Worm (Caenorhabditis elegans) whole organism, mixed stage, embryonic: ENCODE data around the gene kin-19.

ENCODE experiments used
- ceh-43 ChIP-seq: fragments of 200-800 bp; sonication (Bioruptor generic); optimal IDR thresholded peaks from 2 replicates; lab custom pipeline; 2018; ENCODE audit warnings: mild to moderate bottlenecking, missing genetic modification characterization, moderate library complexity, missing compliant biosample characterization
- elt-1 ChIP-seq: sonication (generic microtip); optimal IDR thresholded peaks from 2 replicates; lab custom pipeline; 2017; ENCODE audit warnings: missing genetic modification characterization, mild to moderate bottlenecking, missing compliant biosample characterization, antibody characterized with exemption, moderate library complexity, borderline replicate concordance; ENCODE audit not compliant: insufficient read depth
- lin-13 ChIP-seq: fragments of 150-350 bp; optimal IDR thresholded peaks from 2 replicates; lab custom pipeline; 2014; ENCODE audit warnings: missing biosample characterization, missing genetic modification characterization
- nhr-2 ChIP-seq: fragments of 150-350 bp; optimal IDR thresholded peaks from 2 replicates; lab custom pipeline; 2014; ENCODE audit warnings: missing biosample characterization, missing genetic modification characterization
- nhr-28 ChIP-seq: fragments of 150-350 bp; optimal IDR thresholded peaks from 2 replicates; lab custom pipeline; 2014; ENCODE audit warnings: missing biosample characterization, missing genetic modification characterization
- pha-4 ChIP-seq: fragments of 150-350 bp; optimal IDR thresholded peaks from 2 replicates; lab custom pipeline; 2018; ENCODE audit warnings: missing biosample characterization, missing genetic modification reagents, missing genetic modification characterization
- snpc-4 ChIP-seq: fragments of 150-350 bp; optimal IDR thresholded peaks from 2 replicates; lab custom pipeline; 2014; ENCODE audit warnings: missing biosample characterization, missing genetic modification characterization
- sptf-1 ChIP-seq: sonication (generic microtip); optimal IDR thresholded peaks from 2 replicates; lab custom pipeline; 2017; ENCODE audit warnings: mild to moderate bottlenecking, missing genetic modification characterization, moderate library complexity, missing compliant biosample characterization
- unc-39 ChIP-seq: fragments of 150-350 bp; optimal IDR thresholded peaks from 2 replicates; lab custom pipeline; 2014; ENCODE audit warnings: missing biosample characterization, missing genetic modification characterization
- unc-62 ChIP-seq: fragments of 150-350 bp; optimal IDR thresholded peaks from 2 replicates; lab custom pipeline; 2014; ENCODE audit warnings: missing biosample characterization, missing genetic modification reagents, missing genetic modification characterization
- ztf-11 ChIP-seq: fragments of 150-350 bp; optimal IDR thresholded peaks from 2 replicates; lab custom pipeline; 2014; ENCODE audit warnings: missing biosample characterization, missing genetic modification characterization

DNA sequence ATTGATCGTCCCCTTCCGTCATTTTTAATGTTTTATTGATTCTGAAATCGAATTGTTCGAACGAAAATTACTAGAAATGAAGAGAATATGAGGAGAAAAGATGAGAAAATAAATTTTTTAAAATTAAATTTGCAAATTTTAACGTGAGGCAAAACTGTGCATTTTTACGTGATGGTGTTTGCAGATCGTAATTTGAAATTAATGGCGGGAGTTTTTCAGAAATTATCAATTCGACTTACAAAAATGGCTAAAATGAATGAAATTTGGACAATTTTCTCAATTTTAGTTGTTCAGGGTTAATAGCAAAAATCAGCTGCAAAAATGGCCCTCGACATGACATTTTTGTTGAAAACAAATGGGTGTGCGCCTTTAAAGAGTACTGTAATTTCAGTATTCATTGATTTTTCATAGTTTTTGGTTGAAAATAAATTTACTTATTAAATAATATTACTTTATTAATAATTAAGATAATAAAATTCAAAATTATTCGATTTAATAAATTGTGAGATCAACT is 11.7 kb upstream of the kin-19 start, which contains the start of gene rei-1:
- TF ChIP-seq pha-4 (tag; lab: Kevin White, UChicago) (no peak), unc-62 (GFP tag; lab: Kevin White, UChicago) (no peak), ztf-11 (tag; lab: Kevin White, UChicago) (no peak), snpc-4 (tag; lab: Kevin White, UChicago) (no peak), unc-39 (tag; lab: Kevin White, UChicago) (no peak), nhr-28 (tag; lab: Kevin White, UChicago) (no peak), ceh-43 (no peak), lin-13 (tag; lab: Kevin White, UChicago) (no peak), elt-1 (tag; lab: Kevin White, UChicago) (no peak), nhr-2 (tag; lab: Kevin White, UChicago) (no peak), sptf-1 (tag; lab: Kevin White, UChicago) (no peak)
